Worm (Caenorhabditis elegans) whole organism, L3 larva: ENCODE data around the gene rpn-6.2.
"Not testable (repeated sequence)": the region's sequence is repeated elsewhere in the genome, so short reads cannot be mapped to it uniquely, and the experiment has no call there.

Source experiments
- R02D3.7 ChIP-seq: fragments of 150-350 bp; optimal IDR thresholded peaks from 2 replicates; lab custom pipeline; 2014; ENCODE audit warnings: missing biosample characterization, missing genetic modification characterization
- aly-2 ChIP-seq: fragments of 150-350 bp; optimal IDR thresholded peaks from 2 replicates; lab custom pipeline; 2014; ENCODE audit warnings: missing biosample characterization, missing genetic modification characterization
- ceh-16 ChIP-seq: sonication (generic microtip); optimal IDR thresholded peaks from 2 replicates; lab custom pipeline; 2017; ENCODE audit warnings: missing biosample characterization, missing genetic modification characterization
- daf-12 ChIP-seq: fragments of 150-350 bp; optimal IDR thresholded peaks from 2 replicates; lab custom pipeline; 2014; ENCODE audit warnings: missing biosample characterization, missing genetic modification reagents, missing genetic modification characterization
- egl-27 ChIP-seq: sonication (generic microtip); optimal IDR thresholded peaks from 4 replicates; lab custom pipeline; 2017; ENCODE audit warnings: missing biosample characterization, missing genetic modification reagents, missing genetic modification characterization
- egl-5 ChIP-seq: fragments of 150-350 bp; optimal IDR thresholded peaks from 2 replicates; lab custom pipeline; 2017; ENCODE audit warnings: missing biosample characterization, missing genetic modification reagents, missing genetic modification characterization, inconsistent platforms
- elt-1 ChIP-seq: fragments of 150-350 bp; optimal IDR thresholded peaks from 2 replicates; lab custom pipeline; 2014; ENCODE audit warnings: missing biosample characterization, missing genetic modification characterization
- elt-2 ChIP-seq: sonication (generic microtip); optimal IDR thresholded peaks from 2 replicates; lab custom pipeline; 2016; ENCODE audit warnings: missing genetic modification reagents, mild to moderate bottlenecking, missing genetic modification characterization, missing compliant biosample characterization
- fkh-10 ChIP-seq: sonication (generic microtip); optimal IDR thresholded peaks from 2 replicates; lab custom pipeline; 2017; ENCODE audit warnings: missing biosample characterization, missing genetic modification reagents, missing genetic modification characterization
- fkh-2 ChIP-seq: fragments of 150-350 bp; optimal IDR thresholded peaks from 2 replicates; lab custom pipeline; 2014; ENCODE audit warnings: missing biosample characterization, missing genetic modification reagents, missing genetic modification characterization
- fos-1 ChIP-seq: fragments of 150-350 bp; optimal IDR thresholded peaks from 2 replicates; lab custom pipeline; 2014; ENCODE audit warnings: missing biosample characterization, missing genetic modification characterization
- hmg-11 ChIP-seq: sonication (generic microtip); optimal IDR thresholded peaks from 2 replicates; lab custom pipeline; 2016; ENCODE audit warnings: missing genetic modification characterization, missing compliant biosample characterization
- lsy-12 ChIP-seq: sonication (generic microtip); optimal IDR thresholded peaks from 2 replicates; lab custom pipeline; 2016; ENCODE audit warnings: mild to moderate bottlenecking, missing genetic modification characterization, missing compliant biosample characterization
- mml-1 ChIP-seq: fragments of 150-350 bp; sonication (generic microtip); optimal IDR thresholded peaks from 3 replicates; lab custom pipeline; 2014; ENCODE audit warnings: missing biosample characterization, missing genetic modification characterization
- nfya-1 ChIP-seq: sonication (generic microtip); optimal IDR thresholded peaks from 2 replicates; lab custom pipeline; 2017; ENCODE audit warnings: missing genetic modification characterization, mild to moderate bottlenecking, missing compliant biosample characterization, antibody characterized with exemption, moderate library complexity; ENCODE audit not compliant: insufficient read depth
- nhr-11 ChIP-seq: fragments of 150-350 bp; optimal IDR thresholded peaks from 2 replicates; lab custom pipeline; 2014; ENCODE audit warnings: missing biosample characterization, missing genetic modification characterization
- nhr-12 ChIP-seq: fragments of 150-350 bp; optimal IDR thresholded peaks from 2 replicates; lab custom pipeline; 2014; ENCODE audit warnings: missing biosample characterization, missing genetic modification characterization
- nhr-23 ChIP-seq: fragments of 150-350 bp; optimal IDR thresholded peaks from 2 replicates; lab custom pipeline; 2014; ENCODE audit warnings: missing biosample characterization, missing genetic modification reagents, missing genetic modification characterization
- nhr-25 ChIP-seq: sonication (generic microtip); optimal IDR thresholded peaks from 2 replicates; lab custom pipeline; 2017; ENCODE audit warnings: missing biosample characterization, missing genetic modification characterization
- nhr-76 ChIP-seq: fragments of 150-350 bp; sonication (generic microtip); optimal IDR thresholded peaks from 5 replicates; lab custom pipeline; 2014; ENCODE audit warnings: missing biosample characterization, missing genetic modification characterization
- nhr-77 ChIP-seq: fragments of 150-350 bp; optimal IDR thresholded peaks from 2 replicates; lab custom pipeline; 2014; ENCODE audit warnings: missing biosample characterization, missing genetic modification characterization
- pqm-1 ChIP-seq: fragments of 150-350 bp; optimal IDR thresholded peaks from 2 replicates; lab custom pipeline; 2017; ENCODE audit warnings: missing biosample characterization, missing genetic modification characterization, inconsistent platforms
- snpc-4 ChIP-seq: fragments of 150-350 bp; optimal IDR thresholded peaks from 2 replicates; lab custom pipeline; 2014; ENCODE audit warnings: missing biosample characterization, missing genetic modification characterization
- tbx-2 ChIP-seq: sonication (generic microtip); optimal IDR thresholded peaks from 2 replicates; lab custom pipeline; 2016; ENCODE audit warnings: mild to moderate bottlenecking, missing genetic modification characterization, missing compliant biosample characterization
- unc-62 ChIP-seq: fragments of 150-350 bp; sonication (generic microtip); optimal IDR thresholded peaks from 4 replicates; lab custom pipeline; 2014; ENCODE audit warnings: missing biosample characterization, missing genetic modification reagents, missing genetic modification characterization
- zag-1 ChIP-seq: fragments of 150-350 bp; optimal IDR thresholded peaks from 2 replicates; lab custom pipeline; 2014; ENCODE audit warnings: missing biosample characterization, missing genetic modification characterization
- ztf-11 ChIP-seq: fragments of 150-350 bp; optimal IDR thresholded peaks from 2 replicates; lab custom pipeline; 2014; ENCODE audit warnings: missing biosample characterization, missing genetic modification characterization
- ztf-4 ChIP-seq: fragments of 150-350 bp; optimal IDR thresholded peaks from 2 replicates; lab custom pipeline; 2014; ENCODE audit warnings: missing biosample characterization, missing genetic modification characterization

Gene rpn-6.2

DNA sequence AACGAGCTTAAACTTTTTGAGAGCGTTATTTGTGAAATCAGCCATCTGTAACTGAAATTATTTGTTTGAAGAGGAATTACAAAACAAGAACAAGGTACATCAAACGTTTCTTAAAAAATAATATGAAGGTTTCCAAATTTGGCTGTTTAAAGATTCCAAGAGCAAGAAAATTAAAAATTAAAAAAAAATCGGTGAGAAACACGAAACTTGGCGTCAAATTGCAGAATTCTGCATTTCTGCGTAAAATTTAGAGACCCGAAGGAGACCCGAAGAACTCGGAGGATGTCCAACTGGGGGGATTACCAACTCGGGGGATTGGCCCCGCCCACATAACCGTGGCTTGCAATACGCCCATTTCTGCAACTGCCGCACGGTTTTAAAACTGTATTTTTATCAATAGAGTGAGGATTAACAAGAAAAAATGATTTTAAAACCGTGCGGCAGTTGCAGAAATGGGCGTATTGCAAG, 4.1 kb upstream of the rpn-6.2 start, which contains the start of gene rab-6.1:
TSS of gene rab-6.1 (minus strand) at position 51 of the 468 bp plus-strand sequence.
- TF ChIP-seq R02D3.7, nhr-11, aly-2 (tag; lab: Kevin White, UChicago): not testable (repeated sequence)

DNA sequence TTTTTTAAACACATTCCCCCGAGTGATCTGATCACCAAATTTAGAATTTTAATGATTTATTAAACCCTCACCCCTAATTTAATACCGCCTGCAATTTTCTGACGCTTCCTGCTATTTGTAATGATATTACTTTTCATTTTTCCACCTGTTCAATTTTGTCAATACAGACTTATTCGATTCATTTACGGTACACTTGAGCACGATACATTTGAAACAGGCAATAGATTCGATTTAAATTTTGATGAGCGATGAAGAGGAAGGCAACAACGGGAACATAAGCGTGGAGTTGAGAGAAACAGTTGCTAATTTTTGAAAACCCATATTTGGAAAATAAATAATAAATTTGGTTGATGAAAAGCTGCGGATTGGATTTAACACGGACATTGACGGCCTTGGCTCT, 2.9 kb upstream of the rpn-6.2 start:
- TF ChIP-seq egl-5 (tag; lab: Kevin White, UChicago) (no peak), lsy-12 (tag; lab: Kevin White, UChicago) (no peak), tbx-2 (tag; lab: Kevin White, UChicago) (no peak), ztf-11 (tag; lab: Kevin White, UChicago) (no peak), nhr-76 (tag; lab: Kevin White, UChicago) (no peak), fkh-2 (tag; lab: Kevin White, UChicago) (no peak), egl-27 (tag; lab: Kevin White, UChicago) (no peak), mml-1 (tag; lab: Kevin White, UChicago) (no peak), nhr-23 (tag; lab: Kevin White, UChicago) (no peak), snpc-4 (tag; lab: Kevin White, UChicago) (no peak), unc-62 (GFP tag; lab: Kevin White, UChicago) (no peak), elt-1 (tag; lab: Kevin White, UChicago) (no peak)

DNA sequence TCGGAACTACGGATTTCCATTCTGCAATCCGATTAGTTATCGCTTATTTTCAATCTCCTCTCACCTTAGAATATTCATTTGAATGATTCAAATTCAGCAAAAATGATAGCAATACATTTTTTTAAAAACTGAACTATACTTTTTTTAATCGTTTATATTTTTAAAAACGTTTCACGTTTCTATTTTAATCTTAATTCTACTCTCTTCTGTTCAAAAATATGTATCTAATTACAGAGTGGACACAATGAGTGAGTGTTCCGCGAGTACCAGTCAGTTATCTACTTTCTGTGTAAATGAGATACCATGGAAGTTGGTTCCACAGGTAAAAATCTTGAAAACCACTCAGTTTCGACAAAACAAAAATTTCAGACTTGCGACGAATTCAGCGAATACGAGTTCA, 746 bp upstream of the rpn-6.2 start, which contains the start of the genes F59B2.15 and zif-1:
TSS of gene F59B2.15 (minus strand) at position 101 of the 400 bp plus-strand sequence.
TSS of gene zif-1 (plus strand) at position 235 of the 400 bp plus-strand sequence.
- TF ChIP-seq daf-12 (tag; lab: Kevin White, UChicago) (no peak), elt-1 (tag; lab: Kevin White, UChicago) (no peak)

DNA sequence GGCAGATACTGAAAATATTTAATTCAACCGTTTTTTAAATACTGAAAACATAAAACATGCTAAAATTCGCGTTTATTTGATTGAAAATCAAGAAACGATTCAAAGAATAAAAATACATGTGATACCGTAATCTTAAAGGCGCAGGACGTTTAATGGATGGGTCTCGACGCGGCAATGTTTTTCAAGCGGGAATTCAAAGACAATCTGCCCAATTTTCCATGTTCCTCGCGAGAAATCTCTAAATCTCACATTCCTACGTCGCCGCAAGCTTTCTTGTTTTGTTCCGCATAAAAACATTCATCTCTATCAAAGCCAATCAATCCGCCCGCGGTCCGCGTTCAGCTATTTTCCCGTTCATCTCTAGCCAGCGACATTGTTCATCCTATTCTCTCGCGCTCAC, 308 bp downstream of the rpn-6.2 start:
- TF ChIP-seq egl-27 (tag; lab: Kevin White, UChicago), result no peak
- no peak for TF ChIP-seq nhr-12 (tag; lab: Kevin White, UChicago)
- no peak for TF ChIP-seq ceh-16
- TF ChIP-seq elt-2 (tag; lab: Kevin White, UChicago), result no peak
- no peak for TF ChIP-seq ztf-4 (tag; lab: Kevin White, UChicago)
- no peak for TF ChIP-seq zag-1
- TF ChIP-seq nfya-1 (tag; lab: Kevin White, UChicago), result no peak
- no peak for TF ChIP-seq mml-1 (tag; lab: Kevin White, UChicago)
- TF ChIP-seq fos-1 (tag; lab: Kevin White, UChicago), result no peak

DNA sequence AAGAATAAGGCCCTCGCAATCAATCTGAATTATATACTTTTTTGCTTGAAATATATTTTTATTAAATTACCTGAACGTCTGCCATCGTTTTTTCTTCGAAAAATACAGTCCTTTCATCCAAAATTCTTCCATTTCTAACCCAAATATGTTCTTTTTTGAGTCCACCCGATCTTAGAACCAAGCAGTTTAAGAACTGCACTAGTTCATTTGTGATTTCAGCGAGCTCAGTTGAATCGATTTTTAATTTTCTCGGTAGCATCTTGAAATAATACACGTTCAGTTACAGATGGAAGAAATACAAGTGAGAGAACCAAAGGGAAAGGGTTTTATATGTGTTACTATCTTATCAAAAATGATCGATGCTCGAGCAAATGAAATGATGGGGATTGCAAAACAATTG, 2.3 kb downstream of the rpn-6.2 start, which contains the start of gene F59B2.3:
TSS of gene F59B2.3 (minus strand) at position 259 of the 400 bp plus-strand sequence.
- no peak for TF ChIP-seq fkh-2 (tag; lab: Kevin White, UChicago)
- peak; percentile 5 for TF ChIP-seq elt-2 (tag; lab: Kevin White, UChicago)
- no peak for TF ChIP-seq fkh-10 (GFP tag; lab: Kevin White, UChicago)
- TF ChIP-seq, all 47 proteins: peak for 1

DNA sequence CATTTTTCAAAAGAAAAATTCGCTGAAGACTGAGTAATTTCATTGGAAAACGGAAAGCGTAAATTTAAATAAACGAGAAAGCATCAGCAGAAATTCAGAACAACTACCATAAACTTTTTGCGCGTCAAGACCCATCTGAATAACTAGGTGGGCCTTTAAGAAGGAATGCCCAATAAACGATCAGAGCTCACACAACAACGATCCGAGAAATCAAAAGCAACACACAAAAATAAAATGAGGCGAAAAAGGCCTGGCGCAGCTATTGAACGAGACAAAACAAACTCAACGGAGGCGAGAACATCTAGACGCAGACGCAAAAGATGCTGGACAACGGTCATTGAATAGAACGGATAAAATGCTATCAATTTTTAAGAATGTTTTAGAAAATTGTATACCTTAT, 2.9 kb downstream of the rpn-6.2 start:
- peak; percentile 19 for TF ChIP-seq hmg-11 (tag; lab: Kevin White, UChicago)
- no peak for TF ChIP-seq nhr-25 (tag; lab: Kevin White, UChicago)

DNA sequence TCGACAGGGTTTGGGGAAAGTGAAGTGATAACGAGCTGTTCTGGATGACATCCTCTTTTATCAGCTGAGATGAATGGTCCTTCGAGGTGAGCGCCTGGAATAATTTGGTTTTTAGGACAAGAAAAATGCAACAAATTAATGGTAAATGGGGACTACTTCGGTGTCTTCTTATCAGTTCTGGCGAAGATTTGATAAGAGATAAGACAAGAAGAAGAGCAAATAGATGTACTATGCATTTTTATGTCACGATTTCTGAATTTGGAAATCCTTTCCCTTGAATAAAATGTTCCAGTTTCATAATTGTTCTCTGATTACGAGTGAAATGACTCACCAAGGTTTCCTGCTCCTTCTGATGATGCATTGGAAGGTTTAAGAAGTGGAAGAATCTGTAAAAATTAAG, 4.0 kb downstream of the rpn-6.2 start:
- TF ChIP-seq pqm-1 (peak; percentile 47), elt-2 (tag; lab: Kevin White, UChicago) (peak; percentile 79), aly-2 (tag; lab: Kevin White, UChicago) (no peak)

DNA sequence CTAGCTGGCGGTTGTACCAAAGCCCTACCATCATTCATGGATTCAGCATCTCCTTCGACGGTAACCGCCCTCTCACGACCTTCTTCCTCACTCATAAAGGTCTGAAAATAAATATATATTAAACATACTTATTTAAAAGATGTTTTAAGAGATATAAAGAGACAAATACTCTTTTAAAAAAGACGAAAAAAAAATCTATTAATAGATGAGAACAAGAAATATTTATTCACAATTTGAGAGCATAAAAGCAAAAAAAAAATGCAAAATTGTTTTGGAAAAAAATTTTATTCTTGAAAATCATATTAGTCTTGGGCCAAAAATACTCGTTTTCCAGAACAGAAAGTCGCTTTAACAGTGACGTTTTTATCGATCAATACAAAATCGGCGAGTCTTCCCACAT, 5.1 kb downstream of the rpn-6.2 start, which contains the start of gene skat-1:
TSS of gene skat-1 (minus strand) at position 101 of the 400 bp plus-strand sequence.
- TF ChIP-seq nhr-77 (tag; lab: Kevin White, UChicago), result no peak
- TF ChIP-seq mml-1 (tag; lab: Kevin White, UChicago), result no peak
- TF ChIP-seq zag-1, result no peak
- TF ChIP-seq nfya-1 (tag; lab: Kevin White, UChicago), result no peak
